Worm (Caenorhabditis elegans) whole organism, L1 larva: Measurements from ENCODE around the gene C17B7.9.
A peak's percentile ranks its signal among the peaks of the same experiment; 100 is the strongest.

Experiments used
- C16A3.4 ChIP-seq: fragments of 150-350 bp; optimal IDR thresholded peaks from 2 replicates; lab custom pipeline; 2014; ENCODE audit warnings: missing biosample characterization, missing genetic modification characterization
- F16B12.6 ChIP-seq: fragments of 150-350 bp; optimal IDR thresholded peaks from 2 replicates; lab custom pipeline; 2014; ENCODE audit warnings: missing biosample characterization, missing genetic modification characterization
- aha-1 ChIP-seq: fragments of 150-350 bp; optimal IDR thresholded peaks from 2 replicates; lab custom pipeline; 2014; ENCODE audit warnings: missing biosample characterization, missing genetic modification characterization
- alr-1 ChIP-seq: fragments of 200-800 bp; sonication (Bioruptor generic); optimal IDR thresholded peaks from 2 replicates; lab custom pipeline; 2018; ENCODE audit warnings: borderline replicate concordance, mild to moderate bottlenecking, missing genetic modification characterization, missing compliant biosample characterization
- blmp-1 ChIP-seq: fragments of 150-350 bp; optimal IDR thresholded peaks from 2 replicates; lab custom pipeline; 2014; ENCODE audit warnings: missing biosample characterization, missing genetic modification characterization
- ceh-63 ChIP-seq: fragments of 200-800 bp; sonication (Bioruptor generic); optimal IDR thresholded peaks from 2 replicates; lab custom pipeline; 2018; ENCODE audit warnings: mild to moderate bottlenecking, missing genetic modification characterization, missing compliant biosample characterization
- ceh-82 ChIP-seq, 3 experiments: fragments of 150-350 bp in 1 of 3; sonication (generic microtip) in 2 of 3; optimal IDR thresholded peaks; 2 replicates each; lab custom pipeline; 2014 to 2017; ENCODE audit warnings: missing biosample characterization in 3 of 3, missing genetic modification characterization in 3 of 3
- ces-1 ChIP-seq: fragments of 150-350 bp; optimal IDR thresholded peaks from 2 replicates; lab custom pipeline; 2014; ENCODE audit warnings: missing biosample characterization, missing genetic modification reagents, missing genetic modification characterization
- dpl-1 ChIP-seq, 3 experiments: fragments of 150-350 bp in 2 of 3; sonication (generic microtip) in 1 of 3; optimal IDR thresholded peaks; 2 replicates each; lab custom pipeline; 2014 to 2017; ENCODE audit warnings: missing biosample characterization in 3 of 3, missing genetic modification characterization in 3 of 3, missing genetic modification reagents in 3 of 3
- dsc-1 ChIP-seq: sonication (generic microtip); optimal IDR thresholded peaks from 2 replicates; lab custom pipeline; 2016; ENCODE audit warnings: mild to moderate bottlenecking, missing genetic modification characterization, missing compliant biosample characterization
- efl-1 ChIP-seq, 4 experiments: fragments of 150-350 bp; optimal IDR thresholded peaks in 3 of 4; peaks in 1 of 4; 1 replicate in 1 of 4; 2 replicates in 3 of 4; lab custom pipeline; 2014; ENCODE audit warnings: missing biosample characterization in 2 of 4, missing genetic modification characterization in 2 of 4, missing genetic modification reagents in 2 of 4
- efl-3 ChIP-seq: fragments of 200-800 bp; sonication (Bioruptor generic); optimal IDR thresholded peaks from 2 replicates; lab custom pipeline; 2018; ENCODE audit warnings: mild to moderate bottlenecking, missing genetic modification characterization, missing compliant biosample characterization
- egl-27 ChIP-seq, 2 experiments: fragments of 150-350 bp in 1 of 2; sonication (generic microtip); optimal IDR thresholded peaks; 3 replicates each; lab custom pipeline; 2017 to 2018; ENCODE audit warnings: missing biosample characterization in 2 of 2, missing genetic modification characterization in 2 of 2, missing genetic modification reagents in 2 of 2
- fkh-10 ChIP-seq: sonication (generic microtip); optimal IDR thresholded peaks from 2 replicates; lab custom pipeline; 2017; ENCODE audit warnings: missing biosample characterization, missing genetic modification reagents, missing genetic modification characterization
- fkh-4 ChIP-seq: sonication (generic microtip); optimal IDR thresholded peaks from 2 replicates; lab custom pipeline; 2016; ENCODE audit warnings: missing compliant biosample characterization, missing genetic modification characterization, borderline replicate concordance
- fkh-8 ChIP-seq: sonication (generic microtip); optimal IDR thresholded peaks from 2 replicates; lab custom pipeline; 2016; ENCODE audit warnings: mild to moderate bottlenecking, missing genetic modification characterization, missing compliant biosample characterization
- fos-1 ChIP-seq: fragments of 150-350 bp; optimal IDR thresholded peaks from 2 replicates; lab custom pipeline; 2014; ENCODE audit warnings: missing biosample characterization, missing genetic modification characterization
- hlh-17 ChIP-seq: fragments of 200-800 bp; sonication (Bioruptor generic); optimal IDR thresholded peaks from 2 replicates; lab custom pipeline; 2018; ENCODE audit warnings: missing genetic modification characterization, mild to moderate bottlenecking, missing compliant biosample characterization, moderate library complexity, borderline replicate concordance
- hpl-2 ChIP-seq: fragments of 150-350 bp; optimal IDR thresholded peaks from 2 replicates; lab custom pipeline; 2014; ENCODE audit warnings: missing biosample characterization, missing genetic modification reagents, missing genetic modification characterization
- isw-1 ChIP-seq: fragments of 200-800 bp; sonication (Bioruptor generic); IDR thresholded peaks from 2 replicates; pipeline ENCODE4 v1.3.6; 2022; ENCODE audit warnings: missing genetic modification characterization, missing compliant biosample characterization
- lin-14 ChIP-seq: fragments of 200-800 bp; sonication (Bioruptor generic); optimal IDR thresholded peaks from 2 replicates; lab custom pipeline; 2018; ENCODE audit warnings: mild to moderate bottlenecking, missing genetic modification characterization, moderate library complexity, missing compliant biosample characterization
- lin-15B ChIP-seq: fragments of 150-350 bp; sonication (generic microtip); optimal IDR thresholded peaks from 3 replicates; lab custom pipeline; 2014; ENCODE audit warnings: missing biosample characterization, missing genetic modification characterization
- lin-35 ChIP-seq, 2 experiments: fragments of 150-350 bp; optimal IDR thresholded peaks; 2 replicates each; lab custom pipeline; 2014; ENCODE audit warnings: missing biosample characterization in 2 of 2, missing genetic modification characterization in 2 of 2, missing genetic modification reagents in 2 of 2
- lin-39 ChIP-seq: fragments of 150-350 bp; optimal IDR thresholded peaks from 2 replicates; lab custom pipeline; 2014; ENCODE audit warnings: missing biosample characterization, missing genetic modification reagents, missing genetic modification characterization
- lir-3 ChIP-seq: sonication (generic microtip); optimal IDR thresholded peaks from 2 replicates; lab custom pipeline; 2016; ENCODE audit warnings: mild to moderate bottlenecking, missing genetic modification characterization, moderate library complexity, missing compliant biosample characterization; ENCODE audit not compliant: poor library complexity
- lsy-2 ChIP-seq, 2 experiments: fragments of 150-350 bp; optimal IDR thresholded peaks; 2 replicates each; lab custom pipeline; 2014; ENCODE audit warnings: missing biosample characterization in 2 of 2, missing genetic modification characterization in 2 of 2
- mef-2 ChIP-seq: fragments of 150-350 bp; optimal IDR thresholded peaks from 2 replicates; lab custom pipeline; 2014; ENCODE audit warnings: missing biosample characterization, missing genetic modification characterization
- mep-1 ChIP-seq: fragments of 150-350 bp; optimal IDR thresholded peaks from 2 replicates; lab custom pipeline; 2014; ENCODE audit warnings: missing biosample characterization, missing genetic modification characterization
- nhr-12 ChIP-seq: sonication (generic microtip); optimal IDR thresholded peaks from 2 replicates; lab custom pipeline; 2017; ENCODE audit warnings: missing biosample characterization, missing genetic modification characterization
- nhr-20 ChIP-seq: sonication (generic microtip); optimal IDR thresholded peaks from 2 replicates; lab custom pipeline; 2016; ENCODE audit warnings: mild to moderate bottlenecking, missing genetic modification characterization, missing compliant biosample characterization
- nhr-237 ChIP-seq: fragments of 150-350 bp; optimal IDR thresholded peaks from 2 replicates; lab custom pipeline; 2014; ENCODE audit warnings: missing biosample characterization, missing genetic modification characterization
- nhr-47 ChIP-seq: sonication (generic microtip); optimal IDR thresholded peaks from 2 replicates; lab custom pipeline; 2016; ENCODE audit warnings: mild to moderate bottlenecking, missing genetic modification characterization, moderate library complexity, missing compliant biosample characterization
- nhr-71 ChIP-seq: sonication (generic microtip); optimal IDR thresholded peaks from 2 replicates; lab custom pipeline; 2016; ENCODE audit warnings: mild to moderate bottlenecking, missing genetic modification characterization, moderate library complexity, missing compliant biosample characterization
- nhr-76 ChIP-seq: sonication (generic microtip); optimal IDR thresholded peaks from 2 replicates; lab custom pipeline; 2017; ENCODE audit warnings: missing biosample characterization, missing genetic modification characterization
- nhr-77 ChIP-seq: fragments of 150-350 bp; optimal IDR thresholded peaks from 2 replicates; lab custom pipeline; 2014; ENCODE audit warnings: missing biosample characterization, missing genetic modification characterization
- nhr-85 ChIP-seq: sonication (generic microtip); peaks from one replicate; lab custom pipeline; 2016; ENCODE audit warnings: missing genetic modification characterization, inconsistent platforms, missing compliant biosample characterization
- nhr-90 ChIP-seq: sonication (generic microtip); optimal IDR thresholded peaks from 2 replicates; lab custom pipeline; 2016; ENCODE audit warnings: mild to moderate bottlenecking, missing genetic modification characterization, missing compliant biosample characterization; ENCODE audit not compliant: poor library complexity
- pqm-1 ChIP-seq: sonication (generic microtip); optimal IDR thresholded peaks from 3 replicates; lab custom pipeline; 2017; ENCODE audit warnings: missing biosample characterization, missing genetic modification characterization
- skn-1 ChIP-seq: fragments of 150-350 bp; optimal IDR thresholded peaks from 2 replicates; lab custom pipeline; 2014; ENCODE audit warnings: missing biosample characterization, missing genetic modification characterization
- snpc-4 ChIP-seq: fragments of 150-350 bp; optimal IDR thresholded peaks from 2 replicates; lab custom pipeline; 2014; ENCODE audit warnings: missing biosample characterization, missing genetic modification characterization
- snu-23 ChIP-seq: sonication (generic microtip); optimal IDR thresholded peaks from 2 replicates; lab custom pipeline; 2016; ENCODE audit warnings: missing genetic modification characterization, missing compliant biosample characterization
- sox-4 ChIP-seq: sonication (generic microtip); optimal IDR thresholded peaks from 2 replicates; lab custom pipeline; 2016; ENCODE audit warnings: missing genetic modification characterization, missing compliant biosample characterization
- sup-37 ChIP-seq: fragments of 200-800 bp; sonication (Bioruptor generic); optimal IDR thresholded peaks from 2 replicates; lab custom pipeline; 2018; ENCODE audit warnings: mild to moderate bottlenecking, missing genetic modification characterization, missing compliant biosample characterization
- swsn-7 ChIP-seq: sonication (generic microtip); optimal IDR thresholded peaks from 2 replicates; lab custom pipeline; 2016; ENCODE audit warnings: missing genetic modification characterization, missing compliant biosample characterization
- tlp-1 ChIP-seq: fragments of 150-350 bp; optimal IDR thresholded peaks from 2 replicates; lab custom pipeline; 2014; ENCODE audit warnings: missing biosample characterization, missing genetic modification characterization
- unc-62 ChIP-seq: fragments of 150-350 bp; optimal IDR thresholded peaks from 2 replicates; lab custom pipeline; 2014; ENCODE audit warnings: missing biosample characterization, missing genetic modification reagents, missing genetic modification characterization
- unc-98 ChIP-seq: fragments of 200-800 bp; sonication (Bioruptor generic); IDR thresholded peaks from 2 replicates; pipeline ENCODE4 v1.3.6; 2022; ENCODE audit warnings: missing genetic modification characterization, missing compliant biosample characterization
- zip-4 ChIP-seq: fragments of 200-800 bp; sonication (Bioruptor generic); optimal IDR thresholded peaks from 2 replicates; lab custom pipeline; 2018; ENCODE audit warnings: mild to moderate bottlenecking, missing genetic modification characterization, moderate library complexity, missing compliant biosample characterization
- ztf-11 ChIP-seq, 2 experiments: sonication (generic microtip); optimal IDR thresholded peaks; 2 replicates each; lab custom pipeline; 2016 to 2017; ENCODE audit warnings: missing genetic modification characterization in 2 of 2, missing biosample characterization in 1 of 2, missing compliant biosample characterization in 1 of 2
- ztf-4 ChIP-seq: fragments of 150-350 bp; optimal IDR thresholded peaks from 2 replicates; lab custom pipeline; 2014; ENCODE audit warnings: missing biosample characterization, missing genetic modification characterization

The C17B7.9 gene

ce11 chrV:3346434-3347019, 14.6 kb upstream of the C17B7.9 start, which contains the start of gene fbxa-65:
TSS of gene fbxa-65 (minus strand) at chrV:3346484.
- TF ChIP-seq alr-1 (tag; lab: Kevin White, UChicago) (no peak), fos-1 (tag; lab: Kevin White, UChicago) (no peak), snu-23 (GFP tag; lab: Kevin White, UChicago) (peak; percentile 19), efl-1 (optimal IDR thresholded peaks at IDR 0.05; lab: Kevin White, UChicago) (peak; percentile 9 to 39), efl-1 (GFP tag; optimal IDR thresholded peaks at IDR 0.05 in 1 of 2; lab: Kevin White, UChicago) (peak; percentile 36 to 85), blmp-1 (no peak), ztf-11 (tag; optimal IDR thresholded peaks at IDR 0.05; lab: Kevin White, UChicago) (no peak), hlh-17 (GFP tag; lab: Kevin White, UChicago) (no peak), lin-15B (tag; lab: Kevin White, UChicago) (no peak), ceh-82 (tag; optimal IDR thresholded peaks at IDR 0.05; lab: Kevin White, UChicago) (no peak), skn-1 (no peak), aha-1 (no peak), isw-1 (GFP tag; lab: Robert Waterston, UW) (no peak), egl-27 (tag; optimal IDR thresholded peaks at IDR 0.05; lab: Kevin White, UChicago) (no peak), C16A3.4 (tag; lab: Kevin White, UChicago) (no peak), nhr-85 (tag; lab: Kevin White, UChicago) (peak; percentile 60), dsc-1 (tag; lab: Kevin White, UChicago) (no peak), nhr-47 (tag; lab: Kevin White, UChicago) (peak; percentile 14), fkh-8 (tag; lab: Kevin White, UChicago) (no peak), fkh-4 (tag; lab: Kevin White, UChicago) (no peak), tlp-1 (no peak), sox-4 (tag; lab: Kevin White, UChicago) (no peak), nhr-90 (tag; lab: Kevin White, UChicago) (no peak), nhr-12 (tag; lab: Kevin White, UChicago) (no peak), fkh-10 (GFP tag; lab: Kevin White, UChicago) (no peak), nhr-77 (tag; lab: Kevin White, UChicago) (no peak), lin-14 (GFP tag; lab: Kevin White, UChicago) (peak; percentile 34), nhr-76 (tag; lab: Kevin White, UChicago) (no peak), efl-3 (no peak), lir-3 (tag; lab: Kevin White, UChicago) (no peak), nhr-71 (tag; lab: Kevin White, UChicago) (peak; percentile 19), ztf-4 (no peak), nhr-237 (tag; lab: Kevin White, UChicago) (no peak), sup-37 (GFP tag; lab: Kevin White, UChicago) (no peak), lsy-2 (tag; optimal IDR thresholded peaks at IDR 0.05; lab: Kevin White, UChicago) (peak in 1 of 2 experiments; percentile 2), swsn-7 (tag; lab: Kevin White, UChicago) (peak; percentile 3), hpl-2 (GFP tag; lab: Kevin White, UChicago) (no peak), lin-35 (GFP tag; optimal IDR thresholded peaks at IDR 0.05; lab: Kevin White, UChicago) (peak in 1 of 2 experiments; percentile 20), pqm-1 (tag; lab: Kevin White, UChicago) (no peak), mef-2 (tag; lab: Kevin White, UChicago) (no peak), snpc-4 (tag; lab: Kevin White, UChicago) (no peak), ces-1 (no peak), zip-4 (GFP tag; lab: Kevin White, UChicago) (no peak), lin-39 (tag; lab: Kevin White, UChicago) (no peak), mep-1 (tag; lab: Kevin White, UChicago) (peak; percentile 23), unc-62 (no peak), dpl-1 (GFP tag; optimal IDR thresholded peaks at IDR 0.05; lab: Kevin White, UChicago) (peak in 2 of 3 experiments; percentile 28 to 47), unc-98 (GFP tag; lab: Robert Waterston, UW) (no peak), F16B12.6 (tag; lab: Kevin White, UChicago) (peak; percentile 79), nhr-20 (tag; lab: Kevin White, UChicago) (peak; percentile 35), ceh-63 (GFP tag; lab: Kevin White, UChicago) (no peak)
